Fruit fly (Drosophila melanogaster): ENCODE results near the gene ouib.

DNA sequence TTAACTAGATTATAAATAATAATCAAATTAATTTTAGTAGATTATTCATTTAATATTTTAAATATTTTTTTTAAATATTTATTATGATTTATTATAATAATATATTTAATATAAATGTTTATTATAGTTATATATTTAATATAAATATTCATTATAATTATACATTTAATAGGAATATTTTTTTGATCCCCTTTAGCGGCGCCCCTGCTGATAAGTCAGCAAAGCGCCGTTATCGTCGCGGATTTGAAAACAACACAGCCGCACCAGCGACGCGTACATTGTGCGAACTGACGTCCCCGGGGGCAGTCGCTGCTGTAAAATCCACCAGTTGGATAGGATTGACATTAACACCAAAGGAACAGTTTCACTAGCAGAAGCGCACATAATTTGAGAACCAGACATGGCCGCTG is 12.6 kb upstream of the ouib start, which contains the start of gene CG8112:
- TF ChIP-seq CG8478 (optimal IDR thresholded peaks at IDR 0.05), result no peak
- no peak for TF ChIP-seq CTCF (optimal IDR thresholded peaks at IDR 0.05)

Measured in S2 (cell line).